Fruit fly (Drosophila melanogaster): ENCODE results near the gene Nop56.

Nop56 gene

dm6 chr3R:22454397-22455334 lies 33.8 kb upstream of the Nop56 start:
- TF ChIP-seq EcR (GFP tag; optimal IDR thresholded peaks at IDR 0.05) (no peak), CG13204 (GFP tag; optimal IDR thresholded peaks at IDR 0.05) (no peak), Snoo (tag; optimal IDR thresholded peaks at IDR 0.05) (no peak), Ets98B (GFP tag; IDR thresholded peaks at IDR 0.05) (no peak), CG15710 (tag; optimal IDR thresholded peaks at IDR 0.05) (no peak), CG34367 (tag; optimal IDR thresholded peaks at IDR 0.05) (no peak), CG10348 (GFP tag; IDR thresholded peaks at IDR 0.05) (no peak), CG17806 (tag; optimal IDR thresholded peaks at IDR 0.05) (no peak), fd96Ca (GFP tag; IDR thresholded peaks at IDR 0.05) (no peak), CG14655 (GFP tag; optimal IDR thresholded peaks at IDR 0.05) (no peak), CG12605 (GFP tag; IDR thresholded peaks at IDR 0.05) (no peak), Pif1B (GFP tag; optimal IDR thresholded peaks at IDR 0.05) (no peak), gl (tag; optimal IDR thresholded peaks at IDR 0.05) (no peak), CG9948 (tag; optimal IDR thresholded peaks at IDR 0.05) (no peak)

- TF ChIP-seq Pif1B (GFP tag; optimal IDR thresholded peaks at IDR 0.05) (no peak), fd96Ca (GFP tag; IDR thresholded peaks at IDR 0.05) (no peak), D1 (tag; optimal IDR thresholded peaks at IDR 0.05) (no peak), CG34367 (tag; optimal IDR thresholded peaks at IDR 0.05) (no peak), gl (tag; optimal IDR thresholded peaks at IDR 0.05) (no peak), CG17806 (tag; optimal IDR thresholded peaks at IDR 0.05) (no peak), CG32121 (GFP tag; IDR thresholded peaks at IDR 0.05) (no peak), Ets98B (GFP tag; IDR thresholded peaks at IDR 0.05) (no peak), CG9948 (tag; optimal IDR thresholded peaks at IDR 0.05) (no peak), rn (GFP tag; IDR thresholded peaks at IDR 0.05) (no peak), CG4496 (GFP tag; IDR thresholded peaks at IDR 0.05) (no peak)
Measured at dm6 chr3R:22449871-22450424, 29.1 kb upstream of the Nop56 start.

dm6 chr3R:22447874-22448254 lies 27.0 kb upstream of the Nop56 start, which contains the start of gene CG34376:
Gene CG34376 (plus strand): TSS chr3R:22448099.
- TF ChIP-seq fd96Ca (GFP tag; IDR thresholded peaks at IDR 0.05) (0 out of 3 replicates have a peak, but pooled peaks have one; percentile 37), Pif1B (GFP tag; optimal IDR thresholded peaks at IDR 0.05) (peak; percentile 21), CG9948 (tag; optimal IDR thresholded peaks at IDR 0.05) (no peak), CG12605 (GFP tag; IDR thresholded peaks at IDR 0.05) (peak; percentile 78), Snoo (tag; optimal IDR thresholded peaks at IDR 0.05) (peak; percentile 24), CG8159 (tag; optimal IDR thresholded peaks at IDR 0.05) (peak; percentile 32), Ets98B (GFP tag; IDR thresholded peaks at IDR 0.05) (peak; percentile 53; the same call in 1 of the 2 replicates), CG34367 (tag; optimal IDR thresholded peaks at IDR 0.05) (no peak), CG32121 (GFP tag; IDR thresholded peaks at IDR 0.05) (peak; percentile 66), CG8301 (tag; optimal IDR thresholded peaks at IDR 0.05) (no peak), rn (GFP tag; IDR thresholded peaks at IDR 0.05) (peak; percentile 17; the same call in 1 of the 2 replicates), Pif1A (GFP tag; optimal IDR thresholded peaks at IDR 0.05) (no peak), D1 (tag; optimal IDR thresholded peaks at IDR 0.05) (no peak), CG17806 (tag; optimal IDR thresholded peaks at IDR 0.05) (no peak), CG10348 (GFP tag; IDR thresholded peaks at IDR 0.05) (no peak), CG4496 (GFP tag; IDR thresholded peaks at IDR 0.05) (peak; percentile 80), EcR (GFP tag; optimal IDR thresholded peaks at IDR 0.05) (no peak), CG13204 (GFP tag; optimal IDR thresholded peaks at IDR 0.05) (no peak), CG14655 (GFP tag; optimal IDR thresholded peaks at IDR 0.05) (no peak), gl (tag; optimal IDR thresholded peaks at IDR 0.05) (no peak), CG15710 (tag; optimal IDR thresholded peaks at IDR 0.05) (peak; percentile 8)

- TF ChIP-seq fd96Ca (GFP tag; IDR thresholded peaks at IDR 0.05) (peak; percentile 34; the same call in 1 of the 3 replicates), CG8159 (tag; optimal IDR thresholded peaks at IDR 0.05) (no peak), EcR (GFP tag; optimal IDR thresholded peaks at IDR 0.05) (no peak), CG32121 (GFP tag; IDR thresholded peaks at IDR 0.05) (peak; percentile 7; the same call in 1 of the 2 replicates), CG10348 (GFP tag; IDR thresholded peaks at IDR 0.05) (no peak), Pif1B (GFP tag; optimal IDR thresholded peaks at IDR 0.05) (peak; percentile 37)
Measured at dm6 chr3R:22447195-22447873, 26.5 kb upstream of the Nop56 start, which contains the start of gene CG34288. Gene CG34288 (minus strand): TSS chr3R:22447263.

- TF ChIP-seq Pif1B (GFP tag; optimal IDR thresholded peaks at IDR 0.05) (no peak), CG14655 (GFP tag; optimal IDR thresholded peaks at IDR 0.05) (no peak), CG8159 (tag; optimal IDR thresholded peaks at IDR 0.05) (no peak), CG9948 (tag; optimal IDR thresholded peaks at IDR 0.05) (no peak), rn (GFP tag; IDR thresholded peaks at IDR 0.05) (no peak), CG8301 (tag; optimal IDR thresholded peaks at IDR 0.05) (no peak), Pif1A (GFP tag; optimal IDR thresholded peaks at IDR 0.05) (no peak), gl (tag; optimal IDR thresholded peaks at IDR 0.05) (no peak), CG4496 (GFP tag; IDR thresholded peaks at IDR 0.05) (no peak)
Measured at dm6 chr3R:22446493-22446892, 25.6 kb upstream of the Nop56 start, which contains the start of gene CG12499. Gene CG12499 (minus strand): TSS chr3R:22446587.

Measured in whole organism, pupa.